Worm (Caenorhabditis elegans) whole organism, L4 larva: Measurements from ENCODE around the gene Y60A9A.1.

ENCODE experiments used
- F10B5.3 ChIP-seq: sonication (generic microtip); optimal IDR thresholded peaks from 2 replicates; lab custom pipeline; 2016; ENCODE audit warnings: mild to moderate bottlenecking, missing genetic modification characterization, missing compliant biosample characterization
- F37D6.2 ChIP-seq: sonication (generic microtip); optimal IDR thresholded peaks from 2 replicates; lab custom pipeline; 2016; ENCODE audit warnings: mild to moderate bottlenecking, missing genetic modification characterization, missing compliant biosample characterization
- F49E8.2 ChIP-seq: sonication (generic microtip); optimal IDR thresholded peaks from 2 replicates; lab custom pipeline; 2016; ENCODE audit warnings: missing compliant biosample characterization, mild to moderate bottlenecking, missing genetic modification characterization, borderline replicate concordance
- R02D3.7 ChIP-seq: fragments of 150-350 bp; sonication (generic microtip); optimal IDR thresholded peaks from 3 replicates; lab custom pipeline; 2014; ENCODE audit warnings: missing biosample characterization, missing genetic modification characterization
- T20F7.1 ChIP-seq: fragments of 200-800 bp; sonication (Bioruptor generic); optimal IDR thresholded peaks from 2 replicates; lab custom pipeline; 2018; ENCODE audit warnings: mild to moderate bottlenecking, missing genetic modification characterization, missing compliant biosample characterization
- aha-1 ChIP-seq: fragments of 150-350 bp; peaks from one replicate; lab custom pipeline; 2014; ENCODE audit warnings: missing biosample characterization, missing genetic modification characterization
- ama-1 ChIP-seq: fragments of 150-350 bp; optimal IDR thresholded peaks from 2 replicates; lab custom pipeline; 2014; ENCODE audit warnings: inconsistent platforms, mixed read lengths
- arid-1 ChIP-seq: fragments of 200-800 bp; sonication (Bioruptor generic); conservative IDR thresholded peaks from 2 replicates; pipeline ENCODE4 v1.3.6; 2022; ENCODE audit warnings: missing genetic modification reagents, missing genetic modification characterization, missing compliant biosample characterization
- ceh-20 ChIP-seq: fragments of 200-800 bp; sonication (Bioruptor generic); IDR thresholded peaks from 2 replicates; pipeline ENCODE4 v1.3.6; 2022; ENCODE audit warnings: missing genetic modification reagents, missing genetic modification characterization, missing compliant biosample characterization
- ceh-32 ChIP-seq: sonication (generic microtip); optimal IDR thresholded peaks from 2 replicates; lab custom pipeline; 2016; ENCODE audit warnings: mild to moderate bottlenecking, missing genetic modification characterization, missing compliant biosample characterization; ENCODE audit not compliant: poor library complexity
- ceh-44 ChIP-seq: fragments of 200-800 bp; sonication (Bioruptor generic); IDR thresholded peaks from 2 replicates; pipeline ENCODE4 v1.3.6; 2022; ENCODE audit warnings: missing genetic modification reagents, missing genetic modification characterization, missing compliant biosample characterization
- ceh-82 ChIP-seq: sonication (generic microtip); optimal IDR thresholded peaks from 2 replicates; lab custom pipeline; 2017; ENCODE audit warnings: missing biosample characterization, missing genetic modification characterization
- ces-1 ChIP-seq: fragments of 150-350 bp; sonication (generic microtip); optimal IDR thresholded peaks from 4 replicates; lab custom pipeline; 2014; ENCODE audit warnings: missing biosample characterization, missing genetic modification reagents, missing genetic modification characterization
- ctbp-1 ChIP-seq: fragments of 200-800 bp; sonication (Bioruptor generic); IDR thresholded peaks from 2 replicates; pipeline ENCODE4 v1.3.6; 2022; ENCODE audit warnings: missing genetic modification reagents, missing genetic modification characterization, missing compliant biosample characterization
- daf-12 ChIP-seq: fragments of 150-350 bp; optimal IDR thresholded peaks from 2 replicates; lab custom pipeline; 2014; ENCODE audit warnings: missing biosample characterization, missing genetic modification reagents, missing genetic modification characterization
- dmd-6 ChIP-seq: fragments of 200-800 bp; sonication (Bioruptor generic); IDR thresholded peaks from 2 replicates; pipeline ENCODE4 v1.3.6; 2022; ENCODE audit warnings: missing genetic modification reagents, missing genetic modification characterization, missing compliant biosample characterization
- dve-1 ChIP-seq: sonication (generic microtip); optimal IDR thresholded peaks from 2 replicates; lab custom pipeline; 2017; ENCODE audit warnings: antibody characterized with exemption, mild to moderate bottlenecking, missing genetic modification characterization, missing compliant biosample characterization; ENCODE audit not compliant: insufficient read depth
- fkh-10 ChIP-seq: fragments of 150-350 bp; optimal IDR thresholded peaks from 2 replicates; lab custom pipeline; 2014; ENCODE audit warnings: missing biosample characterization, missing genetic modification reagents, missing genetic modification characterization
- hlh-30 ChIP-seq: sonication (generic microtip); optimal IDR thresholded peaks from 2 replicates; lab custom pipeline; 2017; ENCODE audit warnings: antibody characterized with exemption, mild to moderate bottlenecking, missing genetic modification characterization, missing compliant biosample characterization; ENCODE audit not compliant: insufficient read depth
- lim-7 ChIP-seq: fragments of 200-800 bp; sonication (Bioruptor generic); IDR thresholded peaks from 2 replicates; pipeline ENCODE4 v1.3.6; 2022; ENCODE audit warnings: missing genetic modification characterization, missing compliant biosample characterization
- lin-15B ChIP-seq: fragments of 150-350 bp; sonication (generic microtip); optimal IDR thresholded peaks from 3 replicates; lab custom pipeline; 2014; ENCODE audit warnings: missing biosample characterization, missing genetic modification characterization
- lin-38 ChIP-seq: fragments of 200-800 bp; sonication (Bioruptor generic); IDR thresholded peaks from 2 replicates; pipeline ENCODE4 v1.3.6; 2022; ENCODE audit warnings: missing genetic modification reagents, missing genetic modification characterization, missing compliant biosample characterization
- lsy-2 ChIP-seq, 2 experiments: fragments of 150-350 bp in 1 of 2; sonication (generic microtip) in 1 of 2; optimal IDR thresholded peaks; 2 replicates each; lab custom pipeline; 2014 to 2017; ENCODE audit warnings: missing biosample characterization in 2 of 2, missing genetic modification characterization in 2 of 2
- mdl-1 ChIP-seq, 2 experiments: fragments of 150-350 bp in 1 of 2; sonication (generic microtip) in 1 of 2; optimal IDR thresholded peaks; 2 replicates each; lab custom pipeline; 2014 to 2017; ENCODE audit warnings: missing biosample characterization in 2 of 2, missing genetic modification characterization in 2 of 2
- mep-1 ChIP-seq: fragments of 150-350 bp; sonication (generic microtip); optimal IDR thresholded peaks from 3 replicates; lab custom pipeline; 2014; ENCODE audit warnings: missing biosample characterization, missing genetic modification characterization
- nhr-10 ChIP-seq: fragments of 150-350 bp; optimal IDR thresholded peaks from 2 replicates; lab custom pipeline; 2014; ENCODE audit warnings: missing biosample characterization, missing genetic modification characterization
- nhr-11 ChIP-seq: fragments of 150-350 bp; optimal IDR thresholded peaks from 2 replicates; lab custom pipeline; 2014; ENCODE audit warnings: missing biosample characterization, missing genetic modification characterization
- nhr-41 ChIP-seq: fragments of 200-800 bp; sonication (Bioruptor generic); IDR thresholded peaks from 2 replicates; pipeline ENCODE4 v1.3.6; 2022; ENCODE audit warnings: missing genetic modification reagents, missing genetic modification characterization, missing compliant biosample characterization
- nhr-6 ChIP-seq: fragments of 150-350 bp; optimal IDR thresholded peaks from 2 replicates; lab custom pipeline; 2014; ENCODE audit warnings: missing biosample characterization, missing genetic modification characterization
- nhr-76 ChIP-seq: fragments of 150-350 bp; optimal IDR thresholded peaks from 2 replicates; lab custom pipeline; 2014; ENCODE audit warnings: missing biosample characterization, missing genetic modification characterization
- nhr-77 ChIP-seq: fragments of 150-350 bp; optimal IDR thresholded peaks from 2 replicates; lab custom pipeline; 2014; ENCODE audit warnings: missing biosample characterization, missing genetic modification characterization
- sdz-12 ChIP-seq: fragments of 200-800 bp; sonication (Bioruptor generic); optimal IDR thresholded peaks from 2 replicates; lab custom pipeline; 2018; ENCODE audit warnings: mild to moderate bottlenecking, missing genetic modification characterization, missing compliant biosample characterization
- set-16 ChIP-seq: fragments of 200-800 bp; sonication (Bioruptor generic); IDR thresholded peaks from 2 replicates; pipeline ENCODE4 v1.3.6; 2022; ENCODE audit warnings: missing genetic modification reagents, missing genetic modification characterization, missing compliant biosample characterization
- snpc-1.2 ChIP-seq: fragments of 200-800 bp; sonication (Bioruptor generic); IDR thresholded peaks from 2 replicates; pipeline ENCODE4 v1.3.6; 2022; ENCODE audit warnings: missing genetic modification reagents, missing genetic modification characterization, missing compliant biosample characterization
- unc-39 ChIP-seq: sonication (generic microtip); optimal IDR thresholded peaks from 2 replicates; lab custom pipeline; 2017; ENCODE audit warnings: missing biosample characterization, missing genetic modification characterization
- zag-1 ChIP-seq: fragments of 150-350 bp; optimal IDR thresholded peaks from 2 replicates; lab custom pipeline; 2014; ENCODE audit warnings: missing biosample characterization, missing genetic modification characterization
- zfp-2 ChIP-seq: sonication (generic microtip); optimal IDR thresholded peaks from 2 replicates; lab custom pipeline; 2016; ENCODE audit warnings: mild to moderate bottlenecking, missing genetic modification characterization, missing compliant biosample characterization
- ztf-11 ChIP-seq: fragments of 150-350 bp; optimal IDR thresholded peaks from 2 replicates; lab custom pipeline; 2014; ENCODE audit warnings: missing biosample characterization, missing genetic modification characterization
- ztf-7 ChIP-seq: fragments of 150-350 bp; optimal IDR thresholded peaks from 2 replicates; lab custom pipeline; 2014; ENCODE audit warnings: missing biosample characterization, missing genetic modification characterization

Y60A9A.1 gene

DNA sequence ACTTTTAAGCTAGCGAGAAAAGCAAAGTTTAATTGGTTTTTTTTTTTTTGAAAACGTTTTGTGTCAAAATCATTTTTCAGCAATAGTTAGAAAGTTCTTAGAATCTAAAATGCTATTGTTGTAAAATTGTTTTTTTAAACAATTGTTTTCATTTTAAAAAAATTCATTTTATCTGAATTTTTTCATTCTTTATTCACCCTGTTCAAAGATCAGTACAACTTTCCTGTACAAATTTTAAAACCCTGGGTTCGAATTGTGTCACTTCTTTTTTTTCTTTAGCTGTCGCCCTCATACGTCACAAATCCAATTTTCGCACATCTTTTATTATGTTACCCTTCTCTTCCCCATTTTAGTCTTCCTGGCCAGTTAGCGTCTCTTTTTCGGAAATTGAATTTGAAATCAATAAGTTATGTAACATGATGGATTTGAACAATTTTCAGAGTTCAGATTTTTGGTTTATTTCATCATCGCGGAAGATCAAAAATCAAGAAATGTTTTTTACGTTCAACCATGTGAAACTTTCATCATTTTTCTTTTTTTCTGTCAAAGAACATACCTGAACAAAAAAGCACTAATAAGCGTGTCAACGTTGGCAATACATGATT is 20.3 kb downstream of the Y60A9A.1 start:
- peak; percentile 96 for TF ChIP-seq aha-1 (tag; lab: Kevin White, UChicago)
- TF ChIP-seq lsy-2 (tag; optimal IDR thresholded peaks at IDR 0.05; lab: Kevin White, UChicago) = peak in 1 of 2 experiments; percentile 55
- peak; percentile 83 for TF ChIP-seq ctbp-1 (GFP tag; lab: Robert Waterston, UW)
- TF ChIP-seq arid-1 (GFP tag; lab: Robert Waterston, UW) = no peak
- TF ChIP-seq fkh-10 (GFP tag; lab: Kevin White, UChicago) = peak; percentile 98
- TF ChIP-seq nhr-41 (GFP tag; lab: Robert Waterston, UW) = no peak
- peak; percentile 4 for TF ChIP-seq F37D6.2 (tag; lab: Kevin White, UChicago)
- no peak for TF ChIP-seq lin-15B
- peak; percentile 15; the same call in 1 of the 2 replicates for TF ChIP-seq dmd-6
- no peak for TF ChIP-seq lim-7 (GFP tag; lab: Robert Waterston, UW)
- peak; percentile 26 for TF ChIP-seq mep-1 (tag; lab: Kevin White, UChicago)
- TF ChIP-seq ces-1 (GFP tag; lab: Kevin White, UChicago) = peak; percentile 97
- no peak for TF ChIP-seq F10B5.3 (tag; lab: Kevin White, UChicago)

DNA sequence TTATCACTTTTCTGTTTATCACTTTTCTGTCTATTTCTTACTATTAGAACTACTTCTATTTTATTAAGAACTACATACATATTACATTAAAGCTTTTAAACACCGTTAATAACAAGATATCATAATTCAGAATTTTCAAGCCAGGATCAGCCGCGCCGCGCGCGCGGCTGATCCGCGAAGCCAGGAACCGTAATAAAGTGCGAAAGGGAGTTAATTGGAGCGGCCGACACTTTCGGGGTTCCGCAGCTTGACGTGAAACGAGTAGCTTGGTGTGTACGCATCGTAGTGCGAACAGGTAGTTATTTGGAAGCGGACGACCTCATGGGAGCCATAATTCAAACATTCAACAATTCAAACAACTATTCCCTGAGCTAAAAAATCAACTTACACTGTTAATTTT is 22.0 kb downstream of the Y60A9A.1 start:
- TF ChIP-seq ztf-11 (tag; lab: Kevin White, UChicago) = no peak
- no peak for TF ChIP-seq lin-38
- no peak for TF ChIP-seq nhr-11 (tag; lab: Kevin White, UChicago)
- TF ChIP-seq, all 104 proteins: peak for 0

DNA sequence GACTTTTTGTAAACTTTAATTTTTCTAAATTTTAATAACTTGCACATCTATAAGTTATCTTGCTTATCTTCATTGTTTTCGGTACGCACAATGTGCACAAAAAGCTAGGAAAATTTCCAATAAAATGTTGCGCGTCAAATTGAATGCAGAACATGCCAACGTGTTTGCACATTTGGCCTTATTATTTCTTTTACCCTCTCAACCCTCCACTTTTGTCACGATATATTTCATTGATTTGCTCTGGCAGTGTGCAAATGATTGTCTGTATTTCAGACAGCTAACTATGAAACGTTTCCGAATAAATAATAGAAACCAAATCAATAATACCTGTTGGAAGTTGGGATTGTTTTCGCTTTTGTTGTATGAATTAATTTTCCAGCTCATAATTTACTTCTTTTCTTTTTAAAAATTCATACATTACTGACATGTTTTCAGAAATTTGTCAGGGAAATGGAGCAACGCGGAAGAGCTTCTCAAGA is 27.3 kb downstream of the Y60A9A.1 start, which contains the start of gene wdr-5.2:
Gene wdr-5.2, plus strand, starts transcription at position 429 of the 479 bp plus-strand sequence.
- TF ChIP-seq zag-1 (tag; lab: Kevin White, UChicago) = no peak
- peak; percentile 54 for TF ChIP-seq mep-1 (tag; lab: Kevin White, UChicago)
- no peak for TF ChIP-seq zfp-2 (tag; lab: Kevin White, UChicago)
- TF ChIP-seq F49E8.2 (tag; lab: Kevin White, UChicago) = no peak
- no peak for TF ChIP-seq ceh-20
- no peak for TF ChIP-seq lin-38
- TF ChIP-seq ceh-82 (tag; lab: Kevin White, UChicago) = no peak
- no peak for TF ChIP-seq nhr-10 (tag; lab: Kevin White, UChicago)
- TF ChIP-seq mdl-1 (tag; optimal IDR thresholded peaks at IDR 0.05; lab: Kevin White, UChicago) = no peak
- peak; percentile 46 for TF ChIP-seq hlh-30
- TF ChIP-seq sdz-12 = no peak
- no peak for TF ChIP-seq ceh-32
- no peak for TF ChIP-seq nhr-76
- TF ChIP-seq aha-1 (tag; lab: Kevin White, UChicago) = peak; percentile 8
- no peak for TF ChIP-seq unc-39
- no peak for TF ChIP-seq nhr-77 (tag; lab: Kevin White, UChicago)
- TF ChIP-seq ama-1 = no peak
- no peak for TF ChIP-seq set-16 (GFP tag; lab: Robert Waterston, UW)
- no peak for TF ChIP-seq nhr-6 (tag; lab: Kevin White, UChicago)
- TF ChIP-seq snpc-1.2 (GFP tag; lab: Robert Waterston, UW) = no peak
- TF ChIP-seq dve-1 = peak; percentile 32
- TF ChIP-seq F10B5.3 (tag; lab: Kevin White, UChicago) = no peak
- no peak for TF ChIP-seq ceh-44 (GFP tag; lab: Robert Waterston, UW)
- no peak for TF ChIP-seq T20F7.1 (GFP tag; lab: Kevin White, UChicago)
- no peak for TF ChIP-seq ztf-7 (tag; lab: Kevin White, UChicago)
- no peak for TF ChIP-seq daf-12
- no peak for TF ChIP-seq R02D3.7
